Fruit fly (Drosophila melanogaster) whole organism, embryonic: ENCODE results near the gene CG42512.

Source experiments
- Atf-2 ChIP-seq: fragments of 200-800 bp; sonication (Bioruptor generic); optimal IDR thresholded peaks from 2 replicates; lab custom pipeline; 2016; ENCODE audit warnings: missing biosample characterization, missing genetic modification characterization
- BtbVII ChIP-seq: fragments of 200-800 bp; sonication (Bioruptor generic); optimal IDR thresholded peaks from 3 replicates; lab custom pipeline; 2017; ENCODE audit warnings: missing biosample characterization, mild to moderate bottlenecking, missing genetic modification characterization
- CG10565 ChIP-seq: fragments of 200-800 bp; sonication (Bioruptor generic); optimal IDR thresholded peaks from 3 replicates; lab custom pipeline; 2016; ENCODE audit warnings: missing biosample characterization, mild to moderate bottlenecking, missing genetic modification characterization
- CG10959 ChIP-seq: fragments of 200-800 bp; sonication (Bioruptor generic); IDR thresholded peaks from 2 replicates; pipeline ENCODE4 v1.3.6; 2022; ENCODE audit warnings: missing biosample characterization, missing genetic modification characterization
- CG11085 ChIP-seq: fragments of 200-800 bp; sonication (Bioruptor generic); IDR thresholded peaks from 2 replicates; pipeline ENCODE4 v1.3.6; 2022; ENCODE audit warnings: missing biosample characterization, missing genetic modification characterization
- CG11504 ChIP-seq: fragments of 200-800 bp; sonication (Bioruptor generic); optimal IDR thresholded peaks from 3 replicates; lab custom pipeline; 2019; ENCODE audit warnings: missing biosample characterization, mild to moderate bottlenecking, missing genetic modification characterization, moderate library complexity
- CG11696 ChIP-seq: fragments of 200-800 bp; sonication (Bioruptor generic); IDR thresholded peaks from 2 replicates; pipeline ENCODE4 v1.3.6; 2022; ENCODE audit warnings: missing biosample characterization, missing genetic modification characterization
- CG13624 ChIP-seq: fragments of 200-800 bp; sonication (Bioruptor generic); optimal IDR thresholded peaks from 2 replicates; lab custom pipeline; 2016; ENCODE audit warnings: missing biosample characterization, missing genetic modification characterization
- CG14014 ChIP-seq: fragments of 200-800 bp; sonication (Bioruptor generic); IDR thresholded peaks from 2 replicates; pipeline ENCODE4 v1.3.6; 2022; ENCODE audit warnings: missing biosample characterization, missing genetic modification characterization
- CG15696 ChIP-seq: fragments of 200-800 bp; sonication (Bioruptor generic); optimal IDR thresholded peaks from 2 replicates; lab custom pipeline; 2019; ENCODE audit warnings: missing biosample characterization, mild to moderate bottlenecking, missing genetic modification characterization, moderate library complexity
- CG1647 ChIP-seq: fragments of 200-800 bp; sonication (Bioruptor generic); optimal IDR thresholded peaks from 3 replicates; lab custom pipeline; 2016; ENCODE audit warnings: missing biosample characterization, missing genetic modification characterization
- CG17912 ChIP-seq: fragments of 200-800 bp; sonication (Bioruptor generic); optimal IDR thresholded peaks from 2 replicates; lab custom pipeline; 2018; ENCODE audit warnings: missing biosample characterization, mild to moderate bottlenecking, missing genetic modification characterization
- CG1792 ChIP-seq: fragments of 200-800 bp; sonication (Bioruptor generic); optimal IDR thresholded peaks from 2 replicates; lab custom pipeline; 2016; ENCODE audit warnings: missing biosample characterization, missing genetic modification characterization
- CG1832 ChIP-seq: fragments of 200-800 bp; sonication (Bioruptor generic); optimal IDR thresholded peaks from 2 replicates; lab custom pipeline; 2017; ENCODE audit warnings: missing biosample characterization, mild to moderate bottlenecking, missing genetic modification characterization, inconsistent platforms
- CG18619 ChIP-seq: fragments of 200-800 bp; sonication (Bioruptor generic); optimal IDR thresholded peaks from 3 replicates; lab custom pipeline; 2017; ENCODE audit warnings: missing biosample characterization, mild to moderate bottlenecking, missing genetic modification characterization
- CG18764 ChIP-seq: fragments of 200-800 bp; sonication (Bioruptor generic); optimal IDR thresholded peaks from 3 replicates; lab custom pipeline; 2016; ENCODE audit warnings: missing biosample characterization, missing genetic modification characterization
- CG3065 ChIP-seq: fragments of 200-800 bp; sonication (Bioruptor generic); optimal IDR thresholded peaks from 2 replicates; lab custom pipeline; 2016; ENCODE audit warnings: missing biosample characterization, missing genetic modification characterization
- CG31224 ChIP-seq: fragments of 200-800 bp; sonication (Bioruptor generic); IDR thresholded peaks from 2 replicates; pipeline ENCODE4 v1.3.6; 2022; ENCODE audit warnings: missing biosample characterization, missing genetic modification characterization
- CG31365 ChIP-seq: fragments of 200-800 bp; sonication (Bioruptor generic); optimal IDR thresholded peaks from 2 replicates; lab custom pipeline; 2018; ENCODE audit warnings: missing biosample characterization, mild to moderate bottlenecking, missing genetic modification characterization
- CG32767 ChIP-seq: fragments of 200-800 bp; sonication (Bioruptor generic); IDR thresholded peaks from 2 replicates; pipeline ENCODE4 v1.3.6; 2022; ENCODE audit warnings: missing biosample characterization, missing genetic modification characterization
- CG6689 ChIP-seq: fragments of 200-800 bp; sonication (Bioruptor generic); IDR thresholded peaks from 2 replicates; pipeline ENCODE4 v1.3.6; 2022; ENCODE audit warnings: missing biosample characterization, missing genetic modification characterization
- CG8924 ChIP-seq: fragments of 200-800 bp; optimal IDR thresholded peaks from 3 replicates; lab custom pipeline; 2019; ENCODE audit warnings: missing biosample characterization, mild to moderate bottlenecking, missing genetic modification characterization, moderate library complexity
- Fer2 ChIP-seq: fragments of 200-800 bp; sonication (Bioruptor generic); optimal IDR thresholded peaks from 2 replicates; lab custom pipeline; 2018; ENCODE audit warnings: missing biosample characterization, mild to moderate bottlenecking, missing genetic modification characterization, moderate library complexity
- HmgZ ChIP-seq: fragments of 200-800 bp; sonication (Bioruptor generic); optimal IDR thresholded peaks from 2 replicates; lab custom pipeline; 2018; ENCODE audit warnings: missing biosample characterization, mild to moderate bottlenecking, missing genetic modification characterization
- Hmr ChIP-seq: fragments of 200-800 bp; sonication (Bioruptor generic); optimal IDR thresholded peaks from 3 replicates; lab custom pipeline; 2017; ENCODE audit warnings: mild to moderate bottlenecking, missing biosample characterization, missing genetic modification reagents, missing genetic modification characterization
- Hr39 ChIP-seq: fragments of >200 bp; optimal IDR thresholded peaks from 2 replicates; lab custom pipeline; 2017
- Hsf ChIP-seq: fragments of 200-800 bp; sonication (Bioruptor generic); optimal IDR thresholded peaks from 3 replicates; lab custom pipeline; 2016; ENCODE audit warnings: missing biosample characterization, missing genetic modification characterization
- MESR4 ChIP-seq: fragments of 200-800 bp; sonication (Bioruptor generic); optimal IDR thresholded peaks from 2 replicates; lab custom pipeline; 2018; ENCODE audit warnings: missing biosample characterization, mild to moderate bottlenecking, missing genetic modification characterization, moderate library complexity
- Nf-YA ChIP-seq: fragments of 200-800 bp; sonication (Bioruptor generic); IDR thresholded peaks from 2 replicates; pipeline ENCODE4 v1.3.6; 2022; ENCODE audit warnings: missing biosample characterization, missing genetic modification characterization
- Tbp ChIP-seq: fragments of >200 bp; optimal IDR thresholded peaks from 2 replicates; lab custom pipeline; 2018; ENCODE audit warnings: missing biosample characterization, missing genetic modification characterization
- bowl ChIP-seq: fragments of 200-800 bp; sonication (Bioruptor generic); IDR thresholded peaks from 2 replicates; pipeline ENCODE4 v1.3.6; 2022; ENCODE audit warnings: missing biosample characterization, missing genetic modification characterization
- chn ChIP-seq: fragments of 200-800 bp; sonication (Bioruptor generic); optimal IDR thresholded peaks from 2 replicates; lab custom pipeline; 2016; ENCODE audit warnings: missing biosample characterization, missing genetic modification characterization
- dimm ChIP-seq: fragments of 200-800 bp; sonication (Bioruptor generic); IDR thresholded peaks from 2 replicates; pipeline ENCODE4 v1.3.6; 2022; ENCODE audit warnings: missing biosample characterization, missing genetic modification characterization
- disco-r ChIP-seq: fragments of 200-800 bp; sonication (Bioruptor generic); optimal IDR thresholded peaks from 2 replicates; lab custom pipeline; 2016; ENCODE audit warnings: missing biosample characterization, missing genetic modification characterization
- hb ChIP-seq: fragments of 200-800 bp; sonication (Bioruptor generic); IDR thresholded peaks from 3 replicates; pipeline ENCODE4 v1.3.6; 2022; ENCODE audit warnings: missing biosample characterization, missing genetic modification characterization; ENCODE audit not compliant: partially characterized antibody
- hth ChIP-seq: fragments of >200 bp; optimal IDR thresholded peaks from 2 replicates; lab custom pipeline; 2017; ENCODE audit warnings: inconsistent platforms
- kay ChIP-seq: fragments of 200-800 bp; sonication (Bioruptor generic); optimal IDR thresholded peaks from 2 replicates; lab custom pipeline; 2016; ENCODE audit warnings: missing biosample characterization, missing genetic modification characterization
- kni ChIP-seq: fragments of 200-800 bp; sonication (Bioruptor generic); optimal IDR thresholded peaks from 3 replicates; lab custom pipeline; 2017; ENCODE audit warnings: mild to moderate bottlenecking, missing biosample characterization, missing genetic modification reagents, missing genetic modification characterization
- lmd ChIP-seq: fragments of 200-800 bp; sonication (Bioruptor generic); IDR thresholded peaks from 2 replicates; pipeline ENCODE4 v1.3.6; 2022; ENCODE audit warnings: missing biosample characterization, missing genetic modification characterization
- otp ChIP-seq: fragments of 200-800 bp; sonication (Bioruptor generic); IDR thresholded peaks from 3 replicates; pipeline ENCODE4, ENCODE4 v1.3.6; 2022; ENCODE audit warnings: missing biosample characterization, missing genetic modification characterization
- pita ChIP-seq: fragments of 200-800 bp; sonication (Bioruptor generic); optimal IDR thresholded peaks from 2 replicates; lab custom pipeline; 2017; ENCODE audit warnings: missing biosample characterization, mild to moderate bottlenecking, missing genetic modification characterization
- pros ChIP-seq: fragments of 200-800 bp; sonication (Bioruptor generic); optimal IDR thresholded peaks from 3 replicates; lab custom pipeline; 2019; ENCODE audit warnings: missing biosample characterization, mild to moderate bottlenecking, missing genetic modification characterization, moderate library complexity
- sob ChIP-seq: fragments of 200-800 bp; sonication (Bioruptor generic); IDR thresholded peaks from 2 replicates; pipeline ENCODE4 v1.3.6; 2022; ENCODE audit warnings: missing biosample characterization, missing genetic modification characterization
- sr ChIP-seq: fragments of 200-800 bp; sonication (Bioruptor generic); IDR thresholded peaks from 3 replicates; pipeline ENCODE4 v1.3.6; 2022; ENCODE audit warnings: missing biosample characterization, missing genetic modification characterization
- stwl ChIP-seq: fragments of 200-800 bp; sonication (Bioruptor generic); optimal IDR thresholded peaks from 3 replicates; lab custom pipeline; 2018; ENCODE audit warnings: missing biosample characterization, mild to moderate bottlenecking, missing genetic modification characterization, moderate library complexity
- tll ChIP-seq, 2 experiments: fragments of 200-800 bp in 1 of 2; fragments of >200 bp in 1 of 2; sonication (Bioruptor generic) in 1 of 2; optimal IDR thresholded peaks; 2 replicates each; lab custom pipeline; 2017 to 2019; ENCODE audit warnings: missing biosample characterization in 2 of 2, missing genetic modification characterization in 2 of 2, mild to moderate bottlenecking in 1 of 2, moderate library complexity in 1 of 2
- twi ChIP-seq: fragments of 200-800 bp; optimal IDR thresholded peaks from 2 replicates; lab custom pipeline; 2019; ENCODE audit warnings: missing biosample characterization, mild to moderate bottlenecking, missing genetic modification characterization, moderate library complexity
- z ChIP-seq: fragments of 200-800 bp; sonication (Bioruptor generic); IDR thresholded peaks from 3 replicates; pipeline ENCODE4 v1.3.6; 2022; ENCODE audit warnings: missing biosample characterization, missing genetic modification characterization
- zen ChIP-seq: fragments of 200-800 bp; sonication (Bioruptor generic); optimal IDR thresholded peaks from 3 replicates; lab custom pipeline; 2018; ENCODE audit warnings: missing biosample characterization, mild to moderate bottlenecking, missing genetic modification characterization, moderate library complexity
- zf30C ChIP-seq: fragments of 200-800 bp; sonication (Bioruptor generic); optimal IDR thresholded peaks from 3 replicates; lab custom pipeline; 2018; ENCODE audit warnings: missing biosample characterization, mild to moderate bottlenecking, missing genetic modification characterization

The CG42512 gene

DNA sequence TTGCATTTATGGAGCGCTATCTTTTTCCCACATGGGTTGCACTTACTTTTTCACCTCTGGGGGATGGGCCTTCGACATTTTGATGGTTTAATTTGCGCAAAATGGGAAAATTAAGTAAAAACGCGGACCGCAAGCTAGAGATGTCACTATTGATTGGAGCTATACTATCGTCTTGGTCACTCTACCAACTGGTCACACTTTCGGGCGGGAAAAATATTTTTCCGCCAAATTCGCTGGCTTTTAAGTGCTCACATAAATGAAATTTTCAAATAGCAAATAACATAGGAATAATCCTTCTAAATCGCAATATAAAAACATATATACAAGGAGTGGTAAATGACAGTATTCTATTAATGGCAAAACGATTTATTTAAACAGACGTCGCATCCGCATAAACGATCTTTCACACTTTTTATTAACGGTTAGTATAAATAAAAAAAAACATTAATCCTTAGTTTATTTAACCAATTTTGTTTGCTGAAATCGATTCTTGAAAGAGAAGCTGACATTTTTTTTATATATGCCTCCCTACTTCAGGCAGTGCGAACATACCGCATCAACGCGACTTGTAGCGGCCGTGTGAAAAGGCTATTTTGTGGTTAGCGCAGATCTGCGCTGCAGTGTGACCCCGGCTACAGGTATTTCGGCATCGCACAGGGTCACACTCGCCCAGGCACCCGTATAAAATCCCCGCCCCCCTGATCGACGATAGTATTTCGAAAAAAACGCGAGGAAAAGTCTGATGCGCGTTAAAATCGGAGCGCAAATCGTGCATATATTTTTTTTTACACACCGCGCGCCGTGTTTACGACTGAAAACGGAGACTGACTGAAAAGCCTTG lies 10.7 kb upstream of the CG42512 start, which contains the start of the genes SNRPG and mthl1 (continued):
- TF ChIP-seq sr (peak; percentile 71; the same call in 1 of the 3 replicates), z (GFP tag; lab: Robert Waterston, UW) (0 out of 3 replicates have a peak, but pooled peaks have one; percentile 16), CG15696 (tag; lab: Kevin White, UChicago) (peak; percentile 49), Hr39 (no peak), Atf-2 (peak; percentile 77), CG17912 (GFP tag; lab: Kevin White, UChicago) (no peak), CG11696 (GFP tag; lab: Robert Waterston, UW) (peak; percentile 76), CG18764 (GFP tag; lab: Kevin White, UChicago) (peak; percentile 59), Hsf (GFP tag; lab: Kevin White, UChicago) (peak; percentile 83), CG18619 (GFP tag; lab: Kevin White, UChicago) (peak; percentile 74), kay (peak; percentile 29), CG10565 (GFP tag; lab: Kevin White, UChicago) (no peak), Hmr (peak; percentile 82), CG1792 (GFP tag; lab: Kevin White, UChicago) (peak; percentile 41), kni (GFP tag; lab: Kevin White, UChicago) (no peak), disco-r (GFP tag; lab: Kevin White, UChicago) (peak; percentile 13), CG31365 (tag; lab: Kevin White, UChicago) (peak; percentile 15), BtbVII (GFP tag; lab: Kevin White, UChicago) (no peak), zf30C (peak; percentile 29), CG13624 (GFP tag; lab: Kevin White, UChicago) (peak; percentile 76), MESR4 (peak; percentile 34), Nf-YA (peak; percentile 61; the same call in 1 of the 2 replicates), hb (GFP tag; lab: Robert Waterston, UW) (no peak), CG11085 (peak; percentile 87), tll (GFP tag; optimal IDR thresholded peaks at IDR 0.05; lab: Kevin White, UChicago) (peak in 1 of 2 experiments; percentile 62), CG11504 (tag; lab: Kevin White, UChicago) (peak; percentile 74), CG31224 (peak; percentile 83), stwl (tag; lab: Kevin White, UChicago) (peak; percentile 45), twi (tag; lab: Kevin White, UChicago) (no peak), zen (tag; lab: Kevin White, UChicago) (peak; percentile 59), CG6689 (GFP tag; lab: Robert Waterston, UW) (peak; percentile 90), otp (GFP tag; lab: Robert Waterston, UW) (peak; percentile 88), chn (peak; percentile 90), CG32767 (GFP tag; lab: Robert Waterston, UW) (peak; percentile 76; the same call in 1 of the 2 replicates), dimm (peak; percentile 55; the same call in 1 of the 2 replicates), hth (lab: Kevin White, UChicago) (no peak), CG10959 (GFP tag; lab: Robert Waterston, UW) (peak; percentile 77), CG1647 (peak; percentile 52), pita (GFP tag; lab: Kevin White, UChicago) (no peak), Fer2 (peak; percentile 66), CG1832 (GFP tag; lab: Kevin White, UChicago) (no peak), pros (GFP tag; lab: Kevin White, UChicago) (no peak), bowl (GFP tag; lab: Robert Waterston, UW) (peak; percentile 72; the same call in 1 of the 2 replicates), CG8924 (peak; percentile 36), CG14014 (GFP tag; lab: Robert Waterston, UW) (peak; percentile 94), Tbp (no peak), CG3065 (GFP tag; lab: Kevin White, UChicago) (peak; percentile 24), HmgZ (peak; percentile 37), sob (peak; percentile 89), lmd (peak; percentile 95)
